Worm (Caenorhabditis elegans): Measurements from ENCODE around the gene nlp-53.

nlp-53 gene

ce11 chrX:13598021-13598499 is 20.6 kb upstream of the nlp-53 start, which contains the start of gene bra-1:
bra-1 (plus strand) TSS chrX:13598449.
- TF ChIP-seq W03F9.2 (tag; optimal IDR thresholded peaks at IDR 0.05) (no peak), him-1 (tag; optimal IDR thresholded peaks at IDR 0.05) (no peak), dao-5 (tag; optimal IDR thresholded peaks at IDR 0.05) (no peak)

ce11 chrX:13600136-13600535 is 18.5 kb upstream of the nlp-53 start, which contains the start of gene F54B11.7:
F54B11.7 (plus strand) TSS chrX:13600436.
- no peak for TF ChIP-seq him-1 (tag; optimal IDR thresholded peaks at IDR 0.05)
- no peak for TF ChIP-seq W03F9.2 (tag; optimal IDR thresholded peaks at IDR 0.05)
- no peak for TF ChIP-seq dao-5 (tag; optimal IDR thresholded peaks at IDR 0.05)

ce11 chrX:13603826-13604225 is 14.8 kb upstream of the nlp-53 start, which contains the start of gene F54B11.8:
F54B11.8 (minus strand) TSS chrX:13603926.
- TF ChIP-seq dao-5 (tag; optimal IDR thresholded peaks at IDR 0.05), result no peak
- TF ChIP-seq him-1 (tag; optimal IDR thresholded peaks at IDR 0.05), result no peak
- no peak for TF ChIP-seq W03F9.2 (tag; optimal IDR thresholded peaks at IDR 0.05)

ce11 chrX:13604946-13605617 is 13.6 kb upstream of the nlp-53 start, which contains the start of gene F54B11.9:
F54B11.9 (plus strand) TSS chrX:13605567.
- TF ChIP-seq him-1 (tag; optimal IDR thresholded peaks at IDR 0.05) (no peak), W03F9.2 (tag; optimal IDR thresholded peaks at IDR 0.05) (no peak), dao-5 (tag; optimal IDR thresholded peaks at IDR 0.05) (no peak)

- TF ChIP-seq W03F9.2 (tag; optimal IDR thresholded peaks at IDR 0.05) (no peak), dao-5 (tag; optimal IDR thresholded peaks at IDR 0.05) (no peak), him-1 (tag; optimal IDR thresholded peaks at IDR 0.05) (no peak)
Observed at ce11 chrX:13605854-13606253, 12.8 kb upstream of the nlp-53 start.

ce11 chrX:13610040-13610439 is 8.6 kb upstream of the nlp-53 start:
- TF ChIP-seq dao-5 (tag; optimal IDR thresholded peaks at IDR 0.05), result no peak

- TF ChIP-seq dao-5 (tag; optimal IDR thresholded peaks at IDR 0.05) (no peak), him-1 (tag; optimal IDR thresholded peaks at IDR 0.05) (no peak), W03F9.2 (tag; optimal IDR thresholded peaks at IDR 0.05) (no peak)
Observed at ce11 chrX:13615181-13615580, 3.5 kb upstream of the nlp-53 start.

- TF ChIP-seq W03F9.2 (tag; optimal IDR thresholded peaks at IDR 0.05) (no peak), him-1 (tag; optimal IDR thresholded peaks at IDR 0.05) (no peak), dao-5 (tag; optimal IDR thresholded peaks at IDR 0.05) (no peak)
Observed at ce11 chrX:13621628-13622027, 3.0 kb downstream of the nlp-53 start, which contains the start of gene Y12A6A.1. Y12A6A.1 (minus strand) TSS chrX:13621728.

ce11 chrX:13631122-13631672 is 12.5 kb downstream of the nlp-53 start, which contains the start of gene nlg-1:
nlg-1 (minus strand) TSS chrX:13631172.
- no peak for TF ChIP-seq dao-5 (tag; optimal IDR thresholded peaks at IDR 0.05)
- TF ChIP-seq W03F9.2 (tag; optimal IDR thresholded peaks at IDR 0.05), result no peak
- no peak for TF ChIP-seq him-1 (tag; optimal IDR thresholded peaks at IDR 0.05)

ce11 chrX:13632245-13632644 is 13.6 kb downstream of the nlp-53 start:
- TF ChIP-seq W03F9.2 (tag; optimal IDR thresholded peaks at IDR 0.05) (no peak), him-1 (tag; optimal IDR thresholded peaks at IDR 0.05) (no peak), dao-5 (tag; optimal IDR thresholded peaks at IDR 0.05) (no peak)

ce11 chrX:13633032-13633431 is 14.4 kb downstream of the nlp-53 start:
- TF ChIP-seq dao-5 (tag; optimal IDR thresholded peaks at IDR 0.05) (no peak), him-1 (tag; optimal IDR thresholded peaks at IDR 0.05) (no peak), W03F9.2 (tag; optimal IDR thresholded peaks at IDR 0.05) (no peak)

- TF ChIP-seq dao-5 (tag; optimal IDR thresholded peaks at IDR 0.05), result no peak
- no peak for TF ChIP-seq W03F9.2 (tag; optimal IDR thresholded peaks at IDR 0.05)
- TF ChIP-seq him-1 (tag; optimal IDR thresholded peaks at IDR 0.05), result no peak
Observed at ce11 chrX:13633876-13634479, 15.3 kb downstream of the nlp-53 start.

ce11 chrX:13637526-13637925 is 18.9 kb downstream of the nlp-53 start:
- no peak for TF ChIP-seq W03F9.2 (tag; optimal IDR thresholded peaks at IDR 0.05)
- TF ChIP-seq him-1 (tag; optimal IDR thresholded peaks at IDR 0.05), result no peak
- TF ChIP-seq dao-5 (tag; optimal IDR thresholded peaks at IDR 0.05), result no peak

ce11 chrX:13638351-13638958 is 19.8 kb downstream of the nlp-53 start:
- TF ChIP-seq W03F9.2 (tag; optimal IDR thresholded peaks at IDR 0.05) (no peak), dao-5 (tag; optimal IDR thresholded peaks at IDR 0.05) (no peak), him-1 (tag; optimal IDR thresholded peaks at IDR 0.05) (no peak)

Data from whole organism, L4/young adult.